Fruit fly (Drosophila melanogaster): Measurements from ENCODE around the gene CG33647.

The CG33647 gene

DNA sequence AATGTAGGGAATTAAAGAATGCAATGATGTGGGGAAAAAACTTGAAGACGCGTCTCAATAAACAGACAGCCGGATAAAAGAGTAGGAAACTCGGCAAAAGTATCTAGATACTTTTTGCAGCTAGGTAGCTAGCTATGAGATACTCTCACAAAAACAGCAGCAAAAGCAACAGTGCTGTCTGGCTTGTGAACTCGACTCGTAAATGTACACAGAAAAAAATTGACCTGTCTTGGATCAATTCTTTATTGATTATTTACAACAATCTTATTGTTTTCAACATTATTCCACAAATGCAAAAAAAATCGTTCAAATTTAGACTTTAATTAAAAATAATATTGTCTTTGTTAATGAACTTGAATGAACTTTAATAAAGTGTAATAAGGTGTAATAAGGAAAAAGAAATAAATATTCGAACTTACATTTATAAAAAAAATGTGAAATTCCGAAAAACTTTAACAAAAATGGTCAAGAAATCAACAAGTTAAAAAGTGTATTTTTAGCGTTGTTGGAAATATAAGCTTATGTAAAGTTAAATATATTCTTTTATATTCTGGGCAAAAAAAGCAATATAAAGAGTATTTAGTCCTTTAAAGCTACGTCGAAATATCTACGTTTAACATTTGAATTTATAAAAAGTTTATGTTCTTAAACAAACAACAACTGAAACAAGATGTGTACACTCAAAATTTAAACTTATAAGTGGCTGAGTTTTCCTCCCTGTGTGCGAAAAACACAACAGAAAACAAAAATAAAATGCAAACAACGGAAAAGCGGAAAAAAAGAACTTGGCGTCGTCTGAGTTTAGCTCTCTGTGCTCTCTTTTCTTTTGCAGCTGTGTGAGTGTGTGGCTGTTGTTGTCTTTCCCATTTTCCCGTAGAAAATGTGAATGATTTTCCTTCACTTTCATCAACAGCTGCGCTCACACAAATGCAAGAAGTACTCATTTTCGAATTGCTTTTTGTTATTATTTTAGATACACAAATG, 2.1 kb upstream of the CG33647 start:
- TF ChIP-seq CG14711 (tag; optimal IDR thresholded peaks at IDR 0.05) (no peak), toe (GFP tag; optimal IDR thresholded peaks at IDR 0.05) (no peak), Clk (GFP tag; optimal IDR thresholded peaks at IDR 0.05) (no peak), bab1 (GFP tag; optimal IDR thresholded peaks at IDR 0.05) (no peak), Mnt (GFP tag; optimal IDR thresholded peaks at IDR 0.05) (no peak), CG7045 (GFP tag; optimal IDR thresholded peaks at IDR 0.05) (no peak), CG7101 (tag; optimal IDR thresholded peaks at IDR 0.05) (no peak), kay (GFP tag; ENCODE audit: borderline replicate concordance) (no peak), CG11617 (GFP tag; optimal IDR thresholded peaks at IDR 0.05) (no peak), cnc (optimal IDR thresholded peaks at IDR 0.05) (no peak), ovo (GFP tag; optimal IDR thresholded peaks at IDR 0.05) (no peak), CG33017 (tag; optimal IDR thresholded peaks at IDR 0.05) (no peak), pad (GFP tag; optimal IDR thresholded peaks at IDR 0.05) (no peak), Hr96 (GFP tag; optimal IDR thresholded peaks at IDR 0.05) (no peak), Crg-1 (GFP tag; optimal IDR thresholded peaks at IDR 0.05) (no peak), CG5204 (GFP tag; optimal IDR thresholded peaks at IDR 0.05) (no peak), tj (GFP tag; optimal IDR thresholded peaks at IDR 0.05) (no peak), CG12768 (GFP tag; optimal IDR thresholded peaks at IDR 0.05) (no peak)

DNA sequence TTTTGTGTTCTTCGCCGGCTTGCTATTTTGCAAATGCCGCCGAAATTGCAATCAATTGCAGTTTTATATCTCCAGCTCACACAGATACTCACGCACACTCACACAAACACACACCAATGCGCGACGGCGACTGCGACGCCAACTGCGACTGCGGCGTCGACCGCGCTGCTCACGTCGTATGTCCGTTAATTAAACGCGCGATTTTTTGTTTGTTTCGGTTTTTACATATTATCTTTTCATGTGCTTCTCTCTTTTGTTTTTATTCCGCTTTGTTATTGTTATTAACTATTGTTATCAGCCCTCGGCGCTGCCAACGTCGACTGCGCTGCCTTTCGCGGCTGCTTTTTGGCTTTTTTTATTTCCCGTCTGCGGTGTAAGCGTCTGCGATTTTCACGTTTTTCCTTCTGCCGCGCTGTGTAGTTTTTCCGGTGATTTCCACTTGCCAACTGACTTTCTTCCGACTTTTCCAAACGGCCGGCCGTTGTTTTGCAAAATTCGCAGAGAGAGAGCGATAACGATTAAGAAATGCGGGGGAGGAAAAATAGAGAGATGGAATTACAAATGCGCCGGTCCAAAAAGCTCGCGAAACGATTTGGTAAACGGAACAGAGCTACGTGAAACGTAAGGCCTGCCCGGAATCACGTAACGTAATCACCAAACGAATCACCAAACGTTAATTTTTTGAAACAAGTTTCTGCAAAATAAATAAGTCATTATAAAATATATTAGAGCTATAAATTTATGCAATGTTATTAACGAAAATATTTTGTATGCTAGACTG, 1.0 kb upstream of the CG33647 start, which contains the start of gene fz2:
TSS of gene fz2 (minus strand) at position 452 of the 781 bp plus-strand sequence.
- TF ChIP-seq tj (GFP tag; optimal IDR thresholded peaks at IDR 0.05) (peak; percentile 11), CG1620 (GFP tag; optimal IDR thresholded peaks at IDR 0.05) (no peak), cic (GFP tag; optimal IDR thresholded peaks at IDR 0.05) (peak; percentile 13), toe (GFP tag; optimal IDR thresholded peaks at IDR 0.05) (no peak), CG7045 (GFP tag; optimal IDR thresholded peaks at IDR 0.05) (no peak), CG14711 (tag; optimal IDR thresholded peaks at IDR 0.05) (no peak), bab1 (GFP tag; optimal IDR thresholded peaks at IDR 0.05) (peak; percentile 21), Hr96 (GFP tag; optimal IDR thresholded peaks at IDR 0.05) (no peak), kay (GFP tag; ENCODE audit: borderline replicate concordance) (peak; percentile 91), CG12768 (GFP tag; optimal IDR thresholded peaks at IDR 0.05) (no peak)

DNA sequence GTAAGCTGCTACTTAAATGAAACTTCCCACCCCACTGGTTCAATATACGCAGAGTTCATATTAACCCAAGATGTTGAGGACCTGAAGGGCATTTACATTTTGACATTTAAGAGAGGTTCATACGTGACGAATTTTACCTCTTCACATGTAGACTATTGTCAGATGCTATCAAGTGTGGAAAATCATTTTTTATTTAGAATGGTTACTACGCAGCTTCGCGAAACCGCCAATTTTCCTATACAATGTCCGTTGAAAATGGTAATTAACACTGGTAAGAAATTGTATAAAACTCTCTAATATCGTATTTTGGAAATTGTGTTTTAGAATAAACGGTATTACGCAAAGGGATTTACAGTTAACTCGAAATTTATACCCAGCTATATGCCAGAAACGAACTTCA, 394 bp downstream of the CG33647 start:
- TF ChIP-seq cnc (optimal IDR thresholded peaks at IDR 0.05) (no peak), CG1620 (GFP tag; optimal IDR thresholded peaks at IDR 0.05) (no peak)

DNA sequence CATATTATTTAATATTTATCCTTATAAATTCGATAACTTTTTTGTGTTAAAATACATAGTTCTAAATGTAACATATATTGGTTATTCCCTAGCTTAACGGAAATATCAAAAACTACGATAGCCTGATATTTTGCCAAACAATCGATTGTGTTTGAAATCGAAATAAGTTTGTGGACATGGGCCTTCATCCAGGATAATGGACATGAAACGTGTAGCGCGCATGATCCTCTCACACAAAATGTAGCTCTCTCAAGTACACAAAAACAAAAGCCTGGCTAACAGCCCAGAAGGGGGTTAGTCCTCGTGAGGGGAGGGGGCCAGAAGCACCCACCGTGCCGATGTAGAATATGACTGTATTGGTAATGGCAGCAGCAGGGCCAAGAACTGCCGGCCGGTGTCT, 1.6 kb downstream of the CG33647 start:
- TF ChIP-seq kay (GFP tag; ENCODE audit: borderline replicate concordance) = no peak
- no peak for TF ChIP-seq CG33017 (tag; optimal IDR thresholded peaks at IDR 0.05)
- TF ChIP-seq Crg-1 (GFP tag; optimal IDR thresholded peaks at IDR 0.05) = no peak
- TF ChIP-seq Clk (GFP tag; optimal IDR thresholded peaks at IDR 0.05) = no peak

DNA sequence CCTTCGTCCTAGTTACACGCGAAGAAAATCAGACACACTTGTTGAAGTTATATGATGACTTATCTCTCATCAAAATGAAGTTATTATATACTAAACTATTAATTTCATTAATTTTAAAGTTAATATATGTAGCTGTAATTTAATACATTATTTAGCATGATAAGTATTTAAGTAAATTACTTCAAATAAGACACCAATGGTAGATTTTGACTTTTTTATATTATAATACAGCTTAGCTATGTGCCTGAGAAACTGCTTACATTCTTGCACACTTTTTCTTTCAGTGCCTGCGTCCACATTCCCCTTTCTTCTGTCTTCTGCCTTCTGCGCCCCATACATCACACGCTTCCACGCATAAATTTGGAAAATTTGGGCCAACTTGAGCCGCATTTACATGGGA, 15.5 kb downstream of the CG33647 start:
- no peak for TF ChIP-seq CG33017 (tag; optimal IDR thresholded peaks at IDR 0.05)
- no peak for TF ChIP-seq Hr96 (GFP tag; optimal IDR thresholded peaks at IDR 0.05)
- TF ChIP-seq bab1 (GFP tag; optimal IDR thresholded peaks at IDR 0.05) = no peak

DNA sequence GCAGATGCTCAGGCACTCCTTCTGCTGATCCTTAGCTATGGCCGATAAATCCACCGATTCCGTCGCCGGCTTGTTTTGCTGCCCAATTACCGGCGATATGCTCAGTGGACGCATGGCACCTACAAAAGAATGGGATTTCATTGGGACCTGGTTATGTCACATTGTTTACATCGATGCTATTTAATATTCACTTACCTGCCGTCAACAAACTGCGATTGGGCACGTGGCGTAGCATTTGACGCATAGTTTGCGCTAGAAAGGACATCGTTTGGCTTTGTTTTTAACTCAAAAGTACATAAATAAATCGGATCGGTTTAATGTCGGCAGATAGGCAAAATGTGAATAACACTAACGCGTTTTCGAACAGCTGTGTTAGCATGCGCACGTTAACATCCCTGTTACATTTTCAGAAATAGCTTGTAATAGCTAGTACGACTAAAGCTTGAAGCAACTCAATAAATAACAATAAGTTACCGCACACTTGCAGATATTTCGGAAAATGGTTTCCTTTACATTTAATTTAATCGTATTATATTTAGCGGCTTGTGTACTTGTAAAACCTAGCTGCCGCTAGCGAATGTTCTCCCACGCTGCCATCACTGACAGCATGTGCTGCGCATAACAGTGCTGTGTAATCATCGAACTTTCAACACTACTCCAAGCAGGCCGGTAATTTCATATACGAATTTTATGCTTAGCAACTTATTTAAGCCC, 18.7 kb downstream of the CG33647 start, which contains the start of the genes mRpL21 and rept:
TSS of gene mRpL21 (minus strand) at position 347 of the 714 bp plus-strand sequence.
TSS of gene rept (plus strand) at position 626 of the 714 bp plus-strand sequence.
- TF ChIP-seq CG33017 (tag; optimal IDR thresholded peaks at IDR 0.05) = peak; percentile 54
- peak; percentile 61 for TF ChIP-seq CG11617 (GFP tag; optimal IDR thresholded peaks at IDR 0.05)
- TF ChIP-seq toe (GFP tag; optimal IDR thresholded peaks at IDR 0.05) = peak; percentile 73
- peak; percentile 48 for TF ChIP-seq ovo (GFP tag; optimal IDR thresholded peaks at IDR 0.05)
- TF ChIP-seq bab1 (GFP tag; optimal IDR thresholded peaks at IDR 0.05) = peak; percentile 34
- TF ChIP-seq Hr96 (GFP tag; optimal IDR thresholded peaks at IDR 0.05) = peak; percentile 64
- no peak for TF ChIP-seq Clk (GFP tag; optimal IDR thresholded peaks at IDR 0.05)
- TF ChIP-seq cnc (optimal IDR thresholded peaks at IDR 0.05) = no peak
- TF ChIP-seq CG7045 (GFP tag; optimal IDR thresholded peaks at IDR 0.05) = peak; percentile 63
- TF ChIP-seq CG7101 (tag; optimal IDR thresholded peaks at IDR 0.05) = peak; percentile 74
- TF ChIP-seq cic (GFP tag; optimal IDR thresholded peaks at IDR 0.05) = peak; percentile 19
- TF ChIP-seq Crg-1 (GFP tag; optimal IDR thresholded peaks at IDR 0.05) = peak; percentile 75
- peak; percentile 76 for TF ChIP-seq CG12768 (GFP tag; optimal IDR thresholded peaks at IDR 0.05)
- TF ChIP-seq pad (GFP tag; optimal IDR thresholded peaks at IDR 0.05) = peak; percentile 64
- TF ChIP-seq CG5204 (GFP tag; optimal IDR thresholded peaks at IDR 0.05) = no peak
- peak; percentile 78 for TF ChIP-seq CG1620 (GFP tag; optimal IDR thresholded peaks at IDR 0.05)
- TF ChIP-seq tj (GFP tag; optimal IDR thresholded peaks at IDR 0.05) = peak; percentile 23
- TF ChIP-seq Mnt (GFP tag; optimal IDR thresholded peaks at IDR 0.05) = peak; percentile 97
- TF ChIP-seq CG14711 (tag; optimal IDR thresholded peaks at IDR 0.05) = peak; percentile 41
- TF ChIP-seq kay (GFP tag; ENCODE audit: borderline replicate concordance) = no peak

Measured in whole organism, adult.